Worm (Caenorhabditis elegans) whole organism, L4/young adult: ENCODE results near the gene Y57A10A.2.

Experiments used
- W03F9.2 ChIP-seq: fragments of 150-350 bp; optimal IDR thresholded peaks from 2 replicates; lab custom pipeline; 2014; ENCODE audit warnings: missing biosample characterization, missing genetic modification characterization
- dao-5 ChIP-seq: sonication (generic microtip); optimal IDR thresholded peaks from 2 replicates; lab custom pipeline; 2016; ENCODE audit warnings: missing genotype, missing genetic modification characterization, moderate library complexity, missing compliant biosample characterization
- him-1 ChIP-seq: sonication (generic microtip); optimal IDR thresholded peaks from 2 replicates; lab custom pipeline; 2016; ENCODE audit warnings: missing genotype, missing genetic modification reagents, missing genetic modification characterization, missing compliant biosample characterization

DNA sequence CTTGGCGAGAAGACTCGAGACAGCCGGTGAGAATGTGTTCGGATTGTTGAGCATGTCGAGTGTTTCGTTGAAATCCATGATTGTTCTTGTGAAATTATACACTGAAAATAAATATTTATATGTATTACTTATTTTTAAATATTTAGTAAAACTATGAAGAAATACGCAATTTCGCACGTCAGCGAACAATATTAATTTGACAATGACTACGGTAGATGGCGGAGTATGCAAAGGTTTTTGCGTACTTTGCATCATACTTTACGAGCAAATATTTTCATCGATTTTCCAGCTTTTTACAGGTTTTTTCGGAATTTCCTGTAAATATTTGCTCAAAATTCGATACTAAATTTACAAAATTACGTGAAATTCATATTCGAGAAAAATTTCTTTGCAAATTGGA is 16.6 kb upstream of the Y57A10A.2 start, which contains the start of gene set-24:
- TF ChIP-seq dao-5 (no peak), W03F9.2 (tag; lab: Kevin White, UChicago) (no peak), him-1 (no peak)
